Worm (Caenorhabditis elegans) whole organism, midembryonic: ENCODE results near the gene pks-1.

Experiments
- T22C8.4 ChIP-seq: fragments of 200-800 bp; sonication (Bioruptor generic); IDR thresholded peaks from 2 replicates; pipeline ENCODE4 v1.3.6; 2022; ENCODE audit warnings: missing genetic modification characterization, missing compliant biosample characterization
- cog-1 ChIP-seq: sonication (generic microtip); optimal IDR thresholded peaks from 2 replicates; lab custom pipeline; 2016; ENCODE audit warnings: missing genetic modification characterization, missing compliant biosample characterization
- flt-1 ChIP-seq: fragments of 200-800 bp; sonication (Bioruptor generic); IDR thresholded peaks from 2 replicates; pipeline ENCODE4 v1.3.6; 2022; ENCODE audit warnings: missing genetic modification characterization, missing compliant biosample characterization
- klf-2 ChIP-seq: fragments of 200-800 bp; sonication (Bioruptor generic); conservative IDR thresholded peaks from 2 replicates; pipeline ENCODE4 v1.3.6; 2022; ENCODE audit warnings: missing genetic modification reagents, missing genetic modification characterization, missing compliant biosample characterization
- med-1 ChIP-seq: sonication (generic microtip); optimal IDR thresholded peaks from 2 replicates; lab custom pipeline; 2017; ENCODE audit warnings: missing genetic modification characterization, mild to moderate bottlenecking, missing compliant biosample characterization, antibody characterized with exemption, missing genetic modification reagents; ENCODE audit not compliant: insufficient read depth
- ref-1 ChIP-seq: fragments of 200-800 bp; sonication (Bioruptor generic); conservative IDR thresholded peaks from 2 replicates; pipeline ENCODE4 v1.3.6; 2022; ENCODE audit warnings: missing genetic modification reagents, missing genetic modification characterization, missing compliant biosample characterization
- tab-1 ChIP-seq: fragments of 200-800 bp; sonication (Bioruptor generic); IDR thresholded peaks from 2 replicates; pipeline ENCODE4 v1.3.6; 2022; ENCODE audit warnings: missing genetic modification characterization, missing compliant biosample characterization
- ztf-23 ChIP-seq: fragments of 200-800 bp; sonication (Bioruptor generic); IDR thresholded peaks from 2 replicates; pipeline ENCODE4 v1.3.6; 2022; ENCODE audit warnings: missing genetic modification reagents, missing genetic modification characterization, missing compliant biosample characterization
- ztf-29 ChIP-seq: fragments of 200-800 bp; sonication (Bioruptor generic); IDR thresholded peaks from 2 replicates; pipeline ENCODE4 v1.3.6; 2022; ENCODE audit warnings: missing genetic modification reagents, missing genetic modification characterization, missing compliant biosample characterization

Gene pks-1

ce11 chrX:5460930-5461329, 47.3 kb downstream of the pks-1 start, which contains the start of gene ddr-1:
Gene ddr-1 (plus strand): TSS chrX:5461230.
- TF ChIP-seq tab-1 (GFP tag; lab: Robert Waterston, UW): no peak
- TF ChIP-seq ztf-23 (GFP tag; lab: Robert Waterston, UW): no peak
- TF ChIP-seq cog-1: no peak

DNA sequence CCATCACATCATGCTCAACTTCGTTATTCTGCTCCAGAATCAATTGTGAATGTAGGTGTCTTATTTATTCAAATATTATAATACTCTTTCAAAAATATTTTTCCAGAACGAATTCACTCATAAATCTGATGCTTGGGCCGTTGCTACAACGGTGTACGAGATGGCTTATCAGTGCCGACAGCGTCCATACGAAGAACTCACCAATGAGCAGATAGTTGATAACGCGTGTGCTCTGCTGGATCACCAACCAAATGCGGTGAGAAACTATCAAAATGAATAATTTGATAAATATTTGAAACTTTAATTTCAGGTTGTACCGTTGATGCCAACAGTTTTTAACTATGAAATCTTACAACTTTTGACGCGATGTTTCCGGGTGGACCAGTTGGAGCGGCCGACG, 52.0 kb downstream of the pks-1 start:
- TF ChIP-seq ref-1 (GFP tag; lab: Robert Waterston, UW) (no peak), med-1 (no peak), tab-1 (GFP tag; lab: Robert Waterston, UW) (no peak), ztf-29 (GFP tag; lab: Robert Waterston, UW) (no peak), cog-1 (no peak), ztf-23 (GFP tag; lab: Robert Waterston, UW) (no peak), T22C8.4 (GFP tag; lab: Robert Waterston, UW) (no peak), klf-2 (GFP tag; lab: Robert Waterston, UW) (no peak), flt-1 (GFP tag; lab: Robert Waterston, UW) (no peak)

DNA sequence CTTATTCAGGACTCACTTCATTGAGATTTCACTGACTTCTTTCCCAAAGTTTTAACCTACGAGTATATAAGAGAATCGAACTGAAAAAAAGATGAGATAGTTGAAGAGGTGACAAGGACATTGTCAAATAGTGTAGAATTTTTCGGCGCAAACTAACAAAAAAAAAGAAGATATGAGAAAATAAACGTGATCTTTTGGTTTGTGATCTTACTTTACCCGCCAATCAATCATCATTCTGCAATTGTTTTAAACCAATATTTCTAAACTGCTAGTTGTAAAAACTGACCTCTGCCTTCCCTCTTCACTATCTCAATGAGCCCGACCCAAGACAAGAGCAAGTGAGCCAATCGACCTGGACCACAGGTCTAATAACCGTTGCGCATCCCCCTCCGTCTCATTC, 52.5 kb downstream of the pks-1 start:
- TF ChIP-seq tab-1 (GFP tag; lab: Robert Waterston, UW): no peak
- TF ChIP-seq T22C8.4 (GFP tag; lab: Robert Waterston, UW): no peak
- TF ChIP-seq ref-1 (GFP tag; lab: Robert Waterston, UW): no peak
- TF ChIP-seq ztf-29 (GFP tag; lab: Robert Waterston, UW): no peak
- TF ChIP-seq flt-1 (GFP tag; lab: Robert Waterston, UW): no peak
- TF ChIP-seq klf-2 (GFP tag; lab: Robert Waterston, UW): no peak
- no peak for TF ChIP-seq med-1
- TF ChIP-seq cog-1: no peak

ce11 chrX:5467308-5467707, 53.7 kb downstream of the pks-1 start:
- TF ChIP-seq tab-1 (GFP tag; lab: Robert Waterston, UW) (no peak), T22C8.4 (GFP tag; lab: Robert Waterston, UW) (no peak), ztf-23 (GFP tag; lab: Robert Waterston, UW) (no peak), med-1 (no peak), cog-1 (no peak), ztf-29 (GFP tag; lab: Robert Waterston, UW) (no peak), klf-2 (GFP tag; lab: Robert Waterston, UW) (no peak), flt-1 (GFP tag; lab: Robert Waterston, UW) (no peak), ref-1 (GFP tag; lab: Robert Waterston, UW) (no peak)

- TF ChIP-seq flt-1 (GFP tag; lab: Robert Waterston, UW): no peak
- no peak for TF ChIP-seq med-1
- no peak for TF ChIP-seq tab-1 (GFP tag; lab: Robert Waterston, UW)
- TF ChIP-seq ztf-29 (GFP tag; lab: Robert Waterston, UW): no peak
- TF ChIP-seq klf-2 (GFP tag; lab: Robert Waterston, UW): no peak
- TF ChIP-seq ref-1 (GFP tag; lab: Robert Waterston, UW): no peak
Observed at ce11 chrX:5467820-5468270, 54.2 kb downstream of the pks-1 start, which contains the start of gene dpyd-1. Gene dpyd-1 (plus strand): TSS chrX:5467870.

ce11 chrX:5470111-5470745, 56.6 kb downstream of the pks-1 start:
- TF ChIP-seq cog-1: no peak
- no peak for TF ChIP-seq flt-1 (GFP tag; lab: Robert Waterston, UW)
- TF ChIP-seq tab-1 (GFP tag; lab: Robert Waterston, UW): no peak
- TF ChIP-seq ztf-23 (GFP tag; lab: Robert Waterston, UW): no peak
- TF ChIP-seq T22C8.4 (GFP tag; lab: Robert Waterston, UW): no peak
- TF ChIP-seq med-1: no peak
- TF ChIP-seq klf-2 (GFP tag; lab: Robert Waterston, UW): no peak
- TF ChIP-seq ref-1 (GFP tag; lab: Robert Waterston, UW): no peak
- TF ChIP-seq ztf-29 (GFP tag; lab: Robert Waterston, UW): no peak

DNA sequence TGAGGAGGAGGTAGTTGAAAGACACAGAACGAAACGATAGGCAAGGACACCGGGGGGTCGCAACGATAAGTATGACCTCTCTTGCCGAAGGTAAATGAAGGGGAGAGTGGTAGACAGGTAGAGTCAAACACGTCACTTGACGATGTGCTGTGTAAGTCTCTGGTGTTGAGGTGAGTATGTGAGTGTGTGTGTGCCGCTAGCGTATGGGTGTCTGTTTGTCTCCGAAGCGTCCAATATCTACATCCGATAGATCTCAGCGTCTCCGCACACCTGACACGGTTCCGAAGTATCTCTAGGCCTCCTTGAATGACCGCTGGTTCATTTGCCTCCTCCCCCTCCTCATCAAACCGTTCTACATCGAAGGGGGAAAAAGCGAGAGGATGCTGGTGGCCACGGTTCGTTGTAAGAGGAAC, 61.6 kb downstream of the pks-1 start:
- no peak for TF ChIP-seq klf-2 (GFP tag; lab: Robert Waterston, UW)
- no peak for TF ChIP-seq ztf-29 (GFP tag; lab: Robert Waterston, UW)
- peak; percentile 77 for TF ChIP-seq flt-1 (GFP tag; lab: Robert Waterston, UW)
- 0 out of 2 replicates have a peak, but pooled peaks have one; percentile 52 for TF ChIP-seq ztf-23 (GFP tag; lab: Robert Waterston, UW)
- peak; percentile 70 for TF ChIP-seq tab-1 (GFP tag; lab: Robert Waterston, UW)
- TF ChIP-seq cog-1: peak; percentile 81
- no peak for TF ChIP-seq med-1
- TF ChIP-seq T22C8.4 (GFP tag; lab: Robert Waterston, UW): no peak

DNA sequence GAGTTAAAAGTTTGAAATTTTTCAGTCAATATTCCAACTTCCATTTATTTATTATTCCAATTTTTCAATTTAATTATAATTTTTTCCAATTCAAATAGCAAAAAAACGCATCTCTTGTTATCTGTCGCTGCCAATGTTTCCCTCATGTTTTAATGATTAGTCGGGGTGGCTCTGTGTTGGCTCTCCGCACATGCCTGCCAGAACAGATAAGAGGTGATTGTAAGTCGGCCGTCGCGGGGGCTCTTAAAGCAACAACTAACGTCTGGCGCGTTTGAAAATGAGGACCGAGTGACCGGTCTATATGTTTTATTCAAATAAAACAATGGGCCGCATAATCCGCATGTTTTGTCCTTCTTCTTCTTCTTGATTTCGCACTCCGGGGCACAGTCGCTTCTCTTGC, 62.7 kb downstream of the pks-1 start:
- TF ChIP-seq ztf-23 (GFP tag; lab: Robert Waterston, UW) (no peak), ref-1 (GFP tag; lab: Robert Waterston, UW) (no peak), T22C8.4 (GFP tag; lab: Robert Waterston, UW) (no peak)

- TF ChIP-seq ztf-23 (GFP tag; lab: Robert Waterston, UW): no peak
- TF ChIP-seq med-1: no peak
- no peak for TF ChIP-seq ztf-29 (GFP tag; lab: Robert Waterston, UW)
- no peak for TF ChIP-seq tab-1 (GFP tag; lab: Robert Waterston, UW)
- no peak for TF ChIP-seq T22C8.4 (GFP tag; lab: Robert Waterston, UW)
- no peak for TF ChIP-seq cog-1
- no peak for TF ChIP-seq flt-1 (GFP tag; lab: Robert Waterston, UW)
- TF ChIP-seq klf-2 (GFP tag; lab: Robert Waterston, UW): no peak
- TF ChIP-seq ref-1 (GFP tag; lab: Robert Waterston, UW): no peak
Observed at ce11 chrX:5477597-5477996, 64.0 kb downstream of the pks-1 start.

ce11 chrX:5478875-5479274, 65.3 kb downstream of the pks-1 start:
- TF ChIP-seq ztf-23 (GFP tag; lab: Robert Waterston, UW): no peak
- no peak for TF ChIP-seq ztf-29 (GFP tag; lab: Robert Waterston, UW)
- TF ChIP-seq tab-1 (GFP tag; lab: Robert Waterston, UW): no peak
- no peak for TF ChIP-seq med-1
- TF ChIP-seq ref-1 (GFP tag; lab: Robert Waterston, UW): no peak
- TF ChIP-seq klf-2 (GFP tag; lab: Robert Waterston, UW): no peak
- TF ChIP-seq cog-1: no peak
- TF ChIP-seq T22C8.4 (GFP tag; lab: Robert Waterston, UW): no peak
- no peak for TF ChIP-seq flt-1 (GFP tag; lab: Robert Waterston, UW)
